Worm (Caenorhabditis elegans) whole organism, late embryonic: Measurements from ENCODE around the gene K11E4.6.

ENCODE experiments used
- C08G9.2 ChIP-seq: sonication (generic microtip); optimal IDR thresholded peaks from 2 replicates; lab custom pipeline; 2016; ENCODE audit warnings: mild to moderate bottlenecking, missing genetic modification characterization, moderate library complexity, missing compliant biosample characterization
- C38D4.7 ChIP-seq: fragments of 200-800 bp; sonication (Bioruptor generic); optimal IDR thresholded peaks from 2 replicates; lab custom pipeline; 2018; ENCODE audit warnings: mild to moderate bottlenecking, missing genetic modification characterization, moderate library complexity, missing compliant biosample characterization
- F13H6.1 ChIP-seq: sonication (generic microtip); optimal IDR thresholded peaks from 2 replicates; lab custom pipeline; 2016; ENCODE audit warnings: missing genetic modification characterization, missing compliant biosample characterization
- K09A11.1 ChIP-seq: sonication (generic microtip); optimal IDR thresholded peaks from 2 replicates; lab custom pipeline; 2017; ENCODE audit warnings: antibody characterized with exemption, mild to moderate bottlenecking, missing genetic modification characterization, missing compliant biosample characterization; ENCODE audit not compliant: insufficient read depth
- T23F11.4 ChIP-seq: fragments of 200-800 bp; sonication (Bioruptor generic); optimal IDR thresholded peaks from 2 replicates; lab custom pipeline; 2018; ENCODE audit warnings: mild to moderate bottlenecking, missing genetic modification characterization, missing compliant biosample characterization
- ceh-18 ChIP-seq: sonication (generic microtip); optimal IDR thresholded peaks from 2 replicates; lab custom pipeline; 2016; ENCODE audit warnings: missing genetic modification characterization, missing compliant biosample characterization
- ceh-31 ChIP-seq: sonication (generic microtip); optimal IDR thresholded peaks from 2 replicates; lab custom pipeline; 2016; ENCODE audit warnings: missing genetic modification characterization, missing compliant biosample characterization
- ceh-6 ChIP-seq: fragments of 200-800 bp; sonication (Bioruptor generic); optimal IDR thresholded peaks from 2 replicates; lab custom pipeline; 2018; ENCODE audit warnings: mild to moderate bottlenecking, missing genetic modification characterization, missing compliant biosample characterization
- ceh-9 ChIP-seq: sonication (generic microtip); optimal IDR thresholded peaks from 2 replicates; lab custom pipeline; 2016; ENCODE audit warnings: mild to moderate bottlenecking, missing genetic modification characterization, inconsistent platforms, missing compliant biosample characterization
- elt-2 ChIP-seq: sonication (generic microtip); optimal IDR thresholded peaks from 2 replicates; lab custom pipeline; 2016; ENCODE audit warnings: missing genetic modification reagents, missing genetic modification characterization, missing compliant biosample characterization
- eyg-1 ChIP-seq: sonication (generic microtip); optimal IDR thresholded peaks from 2 replicates; lab custom pipeline; 2016; ENCODE audit warnings: missing genotype, missing genetic modification characterization, missing compliant biosample characterization
- fkh-10 ChIP-seq: fragments of 150-350 bp; optimal IDR thresholded peaks from 2 replicates; lab custom pipeline; 2014; ENCODE audit warnings: missing biosample characterization, missing genetic modification reagents, missing genetic modification characterization
- fkh-6 ChIP-seq: sonication (generic microtip); optimal IDR thresholded peaks from 2 replicates; lab custom pipeline; 2016; ENCODE audit warnings: missing genetic modification characterization, missing compliant biosample characterization
- gmeb-2 ChIP-seq: sonication (generic microtip); optimal IDR thresholded peaks from 2 replicates; lab custom pipeline; 2016; ENCODE audit warnings: missing genetic modification characterization, inconsistent platforms, missing compliant biosample characterization
- hlh-13 ChIP-seq: fragments of 200-800 bp; sonication (Bioruptor generic); optimal IDR thresholded peaks from 2 replicates; lab custom pipeline; 2018; ENCODE audit warnings: mild to moderate bottlenecking, missing genetic modification characterization, missing compliant biosample characterization
- hlh-6 ChIP-seq: sonication (generic microtip); optimal IDR thresholded peaks from 2 replicates; lab custom pipeline; 2016; ENCODE audit warnings: missing genotype, missing genetic modification characterization, missing compliant biosample characterization
- hlh-8 ChIP-seq: sonication (generic microtip); optimal IDR thresholded peaks from 2 replicates; lab custom pipeline; 2016; ENCODE audit warnings: missing genotype, missing genetic modification characterization, missing compliant biosample characterization
- lim-6 ChIP-seq: sonication (generic microtip); optimal IDR thresholded peaks from 2 replicates; lab custom pipeline; 2016; ENCODE audit warnings: missing genetic modification characterization, missing compliant biosample characterization
- madf-2 ChIP-seq: sonication (generic microtip); optimal IDR thresholded peaks from 2 replicates; lab custom pipeline; 2017; ENCODE audit warnings: missing genetic modification characterization, missing compliant biosample characterization
- nfya-1 ChIP-seq: sonication (generic microtip); optimal IDR thresholded peaks from 2 replicates; lab custom pipeline; 2017; ENCODE audit warnings: missing genetic modification characterization, mild to moderate bottlenecking, missing compliant biosample characterization, antibody characterized with exemption, moderate library complexity
- nhr-11 ChIP-seq: fragments of 150-350 bp; optimal IDR thresholded peaks from 2 replicates; lab custom pipeline; 2014; ENCODE audit warnings: missing biosample characterization, missing genetic modification characterization
- npax-4 ChIP-seq: sonication (generic microtip); optimal IDR thresholded peaks from 2 replicates; lab custom pipeline; 2016; ENCODE audit warnings: missing genetic modification characterization, missing compliant biosample characterization
- pax-1 ChIP-seq: fragments of 150-350 bp; optimal IDR thresholded peaks from 2 replicates; lab custom pipeline; 2014; ENCODE audit warnings: missing biosample characterization, missing genetic modification characterization
- pha-2 ChIP-seq: sonication (generic microtip); optimal IDR thresholded peaks from 2 replicates; lab custom pipeline; 2017; ENCODE audit warnings: mild to moderate bottlenecking, missing genetic modification characterization, missing compliant biosample characterization
- pqm-1 ChIP-seq: sonication (generic microtip); optimal IDR thresholded peaks from 2 replicates; lab custom pipeline; 2016; ENCODE audit warnings: missing genetic modification characterization, missing compliant biosample characterization
- ref-2 ChIP-seq: sonication (generic microtip); optimal IDR thresholded peaks from 2 replicates; lab custom pipeline; 2016; ENCODE audit warnings: missing genetic modification characterization, missing compliant biosample characterization
- sox-2 ChIP-seq: fragments of 200-800 bp; sonication (Bioruptor generic); IDR thresholded peaks from 2 replicates; pipeline ENCODE4 v1.3.6; 2022; ENCODE audit warnings: missing genetic modification reagents, missing genetic modification characterization, missing compliant biosample characterization
- sox-4 ChIP-seq: sonication (generic microtip); optimal IDR thresholded peaks from 2 replicates; lab custom pipeline; 2017; ENCODE audit warnings: mild to moderate bottlenecking, missing genetic modification characterization, inconsistent platforms, missing compliant biosample characterization
- unc-3 ChIP-seq, 2 experiments: fragments of 200-800 bp in 1 of 2; sonication (Bioruptor generic) in 1 of 2; sonication (generic microtip) in 1 of 2; conservative IDR thresholded peaks in 1 of 2; optimal IDR thresholded peaks in 1 of 2; 2 replicates each; pipeline versions ENCODE4 v1.3.6 to Lab custom; 2016 to 2022; ENCODE audit warnings: missing compliant biosample characterization in 2 of 2, missing genetic modification characterization in 2 of 2, missing genetic modification reagents in 1 of 2
- unc-42 ChIP-seq: sonication (generic microtip); optimal IDR thresholded peaks from 2 replicates; lab custom pipeline; 2016; ENCODE audit warnings: missing genotype, missing genetic modification characterization, missing compliant biosample characterization
- unc-86 ChIP-seq: sonication (generic microtip); optimal IDR thresholded peaks from 2 replicates; lab custom pipeline; 2016; ENCODE audit warnings: missing genetic modification characterization, missing compliant biosample characterization
- zip-5 ChIP-seq: sonication (generic microtip); optimal IDR thresholded peaks from 2 replicates; lab custom pipeline; 2016; ENCODE audit warnings: missing genetic modification characterization, missing compliant biosample characterization
- ztf-16 ChIP-seq: sonication (generic microtip); optimal IDR thresholded peaks from 2 replicates; lab custom pipeline; 2017; ENCODE audit warnings: missing genetic modification characterization, missing compliant biosample characterization

The K11E4.6 gene

ce11 chrX:13759676-13760447 is 35.4 kb downstream of the K11E4.6 start, which contains the start of gene cest-13 (continued):
- TF ChIP-seq zip-5 (tag; lab: Kevin White, UChicago) (no peak), C38D4.7 (no peak)

- TF ChIP-seq nhr-11 (tag; lab: Kevin White, UChicago) (no peak), nfya-1 (no peak), lim-6 (tag; lab: Kevin White, UChicago) (no peak), hlh-8 (tag; lab: Kevin White, UChicago) (no peak)
- TF ChIP-seq, all 69 proteins: peak for 0
Observed at ce11 chrX:13767282-13767681, 42.8 kb downstream of the K11E4.6 start.

- TF ChIP-seq ztf-16 (no peak), sox-2 (GFP tag; lab: Robert Waterston, UW) (no peak), ceh-18 (tag; lab: Kevin White, UChicago) (no peak), sox-4 (no peak), pqm-1 (tag; lab: Kevin White, UChicago) (no peak), nfya-1 (peak; percentile 14), ceh-31 (tag; lab: Kevin White, UChicago) (peak; percentile 34), hlh-6 (tag; lab: Kevin White, UChicago) (no peak), unc-42 (tag; lab: Kevin White, UChicago) (peak; percentile 86), T23F11.4 (GFP tag; lab: Kevin White, UChicago) (no peak), unc-3 (GFP tag; conservative IDR thresholded peaks at IDR 0.05; lab: Robert Waterston, UW) (no peak), unc-3 (tag; optimal IDR thresholded peaks at IDR 0.05; lab: Kevin White, UChicago) (no peak)
Observed at ce11 chrX:13768562-13768961, 44.1 kb downstream of the K11E4.6 start.

- TF ChIP-seq fkh-10 (GFP tag; lab: Kevin White, UChicago) (no peak), nhr-11 (tag; lab: Kevin White, UChicago) (no peak), ceh-9 (no peak), unc-42 (tag; lab: Kevin White, UChicago) (no peak), unc-86 (tag; lab: Kevin White, UChicago) (no peak), fkh-6 (tag; lab: Kevin White, UChicago) (no peak), madf-2 (tag; lab: Kevin White, UChicago) (no peak), K09A11.1 (no peak), ceh-31 (tag; lab: Kevin White, UChicago) (no peak), gmeb-2 (no peak), npax-4 (tag; lab: Kevin White, UChicago) (no peak), ref-2 (no peak), eyg-1 (tag; lab: Kevin White, UChicago) (no peak), pha-2 (tag; lab: Kevin White, UChicago) (no peak), C08G9.2 (tag; lab: Kevin White, UChicago) (no peak), ceh-6 (GFP tag; lab: Kevin White, UChicago) (no peak), pax-1 (tag; lab: Kevin White, UChicago) (no peak), hlh-13 (GFP tag; lab: Kevin White, UChicago) (no peak), zip-5 (tag; lab: Kevin White, UChicago) (no peak)
- TF ChIP-seq, all 69 proteins: peak for 0
Observed at ce11 chrX:13770508-13770978, 46.1 kb downstream of the K11E4.6 start, which contains the start of gene nkb-3. nkb-3 (minus strand) TSS chrX:13770558.

- TF ChIP-seq elt-2 = peak; percentile 65
- no peak for TF ChIP-seq F13H6.1
- TF ChIP-seq pax-1 (tag; lab: Kevin White, UChicago) = no peak
- no peak for TF ChIP-seq ceh-31 (tag; lab: Kevin White, UChicago)
Observed at ce11 chrX:13772734-13773133, 48.3 kb downstream of the K11E4.6 start.
